Fruit fly (Drosophila melanogaster) whole organism: ENCODE measurements around the gene Cpr78Cb.

Experiments used
- Dll ChIP-seq: fragments of >200 bp; optimal IDR thresholded peaks from 2 replicates; lab custom pipeline; 2017
- pan ChIP-seq: fragments of >200 bp; optimal IDR thresholded peaks from 2 replicates; lab custom pipeline; 2017
- psq ChIP-seq: fragments of >200 bp; optimal IDR thresholded peaks from 2 replicates; lab custom pipeline; 2017
- usp ChIP-seq: fragments of >200 bp; optimal IDR thresholded peaks from 2 replicates; lab custom pipeline; 2017; ENCODE audit warnings: missing biosample characterization, missing genetic modification characterization, mixed read lengths

dm6 chr3L:21342592-21342991, 48.3 kb downstream of the Cpr78Cb start:
- TF ChIP-seq usp (no peak), psq (lab: Kevin White, UChicago) (no peak), Dll (lab: Kevin White, UChicago) (no peak), pan (lab: Kevin White, UChicago) (no peak)
